Worm (Caenorhabditis elegans): ENCODE results near the gene npr-9.
A peak's percentile ranks its signal among the peaks of the same experiment; 100 is the strongest.

Gene npr-9

ce11 chrX:11317939-11318338, 11.6 kb upstream of the npr-9 start, which contains the start of gene hizr-1:
hizr-1 (plus strand) TSS chrX:11318278.
- TF ChIP-seq fos-1 (tag; optimal IDR thresholded peaks at IDR 0.05) (peak; percentile 43), unc-62 (GFP tag; optimal IDR thresholded peaks at IDR 0.05) (no peak)

DNA sequence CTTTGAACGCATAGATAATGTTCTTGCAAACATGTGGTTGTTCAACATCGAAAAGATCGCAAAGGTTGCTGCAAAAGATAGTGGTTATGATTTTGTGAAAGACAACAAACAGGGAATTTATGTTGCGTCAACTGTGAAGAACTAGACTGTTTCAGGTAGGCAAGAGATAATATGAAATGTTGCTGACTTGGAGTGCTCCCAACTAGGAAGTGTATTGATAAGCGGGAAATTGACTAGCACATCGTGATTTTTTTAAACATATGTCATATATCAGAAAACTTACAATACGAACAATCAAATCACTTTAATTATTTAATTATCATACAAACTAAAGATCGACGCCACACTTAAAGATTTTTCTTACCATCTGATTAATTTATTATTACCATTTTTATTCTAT, 6.3 kb upstream of the npr-9 start:
- TF ChIP-seq mbf-1 (tag; optimal IDR thresholded peaks at IDR 0.05): no peak
- TF ChIP-seq ztf-1 (GFP tag; conservative IDR thresholded peaks at IDR 0.05): no peak
- TF ChIP-seq fos-1 (tag; optimal IDR thresholded peaks at IDR 0.05): peak; percentile 17

DNA sequence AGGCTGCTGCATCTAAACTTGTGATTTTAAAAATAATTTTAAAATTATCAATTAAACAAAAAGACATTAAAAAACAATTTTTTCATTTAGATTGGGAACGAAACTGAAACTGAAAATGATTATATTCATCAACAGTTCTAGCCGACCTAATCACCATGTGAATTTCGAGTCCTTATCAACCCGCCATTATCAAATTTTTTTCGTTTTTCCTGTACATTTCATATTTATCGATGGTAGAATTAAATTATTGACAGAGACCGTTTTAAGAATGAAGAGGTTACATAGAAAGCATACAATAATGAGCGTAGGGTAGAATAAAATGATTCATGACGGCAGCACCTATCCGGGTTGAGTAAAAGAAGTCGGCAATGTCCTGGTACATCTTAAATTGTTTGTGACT, 5.3 kb upstream of the npr-9 start, which contains the start of gene asm-2:
asm-2 (minus strand) TSS at position 12 of the 400 bp plus-strand sequence.
- TF ChIP-seq lin-13 (GFP tag; optimal IDR thresholded peaks at IDR 0.05) (no peak), fos-1 (tag; optimal IDR thresholded peaks at IDR 0.05) (peak; percentile 81), sma-9 (GFP tag; optimal IDR thresholded peaks at IDR 0.05) (peak; percentile 38), sma-9 (tag; optimal IDR thresholded peaks at IDR 0.05) (no peak), nhr-6 (tag; optimal IDR thresholded peaks at IDR 0.05) (no peak), nhr-129 (tag; optimal IDR thresholded peaks at IDR 0.05) (no peak), nhr-21 (tag; optimal IDR thresholded peaks at IDR 0.05) (no peak), zag-1 (tag; optimal IDR thresholded peaks at IDR 0.05) (no peak), nhr-23 (tag; optimal IDR thresholded peaks at IDR 0.05) (no peak)

DNA sequence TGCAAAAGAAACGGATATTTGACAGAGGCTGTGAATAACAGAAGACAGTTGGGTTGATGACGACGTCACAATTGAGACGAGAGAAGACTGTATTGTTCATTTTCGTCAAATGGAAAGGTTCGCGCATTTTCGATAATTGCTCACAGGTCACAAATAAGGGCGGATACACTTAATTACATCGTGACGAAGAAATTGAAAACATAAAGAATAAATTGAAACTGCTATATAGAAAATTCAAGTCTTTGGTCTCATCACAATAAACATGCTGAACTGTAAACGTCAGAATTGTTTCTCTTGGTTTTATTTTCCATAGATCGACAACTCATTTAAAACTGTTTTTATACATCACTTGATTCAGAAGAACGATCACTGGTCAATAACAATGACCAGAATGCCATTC, 2.7 kb upstream of the npr-9 start, which contains the start of gene ZK455.5:
ZK455.5 (minus strand) TSS at position 101 of the 400 bp plus-strand sequence.
- TF ChIP-seq nhr-6 (tag; optimal IDR thresholded peaks at IDR 0.05) (no peak), elt-3 (tag; optimal IDR thresholded peaks at IDR 0.05) (no peak), unc-39 (tag; optimal IDR thresholded peaks at IDR 0.05) (no peak), alr-1 (tag; optimal IDR thresholded peaks at IDR 0.05) (no peak), mab-5 (tag; optimal IDR thresholded peaks at IDR 0.05) (no peak), nhr-23 (tag; optimal IDR thresholded peaks at IDR 0.05) (no peak), elt-1 (tag; optimal IDR thresholded peaks at IDR 0.05) (no peak), lsy-2 (tag; optimal IDR thresholded peaks at IDR 0.05) (no peak), sma-3 (GFP tag; optimal IDR thresholded peaks at IDR 0.05) (no peak), ceh-82 (tag; optimal IDR thresholded peaks at IDR 0.05) (no peak), unc-55 (GFP tag; optimal IDR thresholded peaks at IDR 0.05) (no peak), nhr-12 (tag; optimal IDR thresholded peaks at IDR 0.05) (no peak)

DNA sequence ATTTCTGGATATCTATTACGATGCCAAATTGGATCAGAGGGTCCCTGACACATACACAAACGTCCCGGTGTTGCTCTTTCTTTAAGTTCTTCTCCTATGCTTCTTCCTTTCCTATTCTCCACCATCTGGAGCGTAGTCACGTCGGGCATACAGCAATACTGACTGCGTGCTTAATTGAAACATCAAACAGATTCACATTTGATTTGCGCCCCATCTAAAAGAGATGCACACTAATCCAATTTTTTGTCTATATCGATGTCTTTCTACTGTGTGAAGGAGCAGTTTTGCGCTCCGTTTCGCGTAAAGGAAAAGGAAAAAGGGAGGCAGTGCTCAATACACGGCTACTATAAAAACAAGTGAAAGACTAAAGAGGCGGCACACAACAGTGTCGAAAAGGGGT, 814 bp upstream of the npr-9 start:
- TF ChIP-seq unc-39 (tag; optimal IDR thresholded peaks at IDR 0.05) (no peak), elt-1 (tag; optimal IDR thresholded peaks at IDR 0.05) (no peak), elt-3 (tag; optimal IDR thresholded peaks at IDR 0.05) (no peak), ceh-82 (tag; optimal IDR thresholded peaks at IDR 0.05) (no peak), gmeb-1 (tag; optimal IDR thresholded peaks at IDR 0.05) (no peak), nhr-11 (tag; optimal IDR thresholded peaks at IDR 0.05) (no peak), F13H6.1 (tag; optimal IDR thresholded peaks at IDR 0.05) (no peak), sem-4 (tag; optimal IDR thresholded peaks at IDR 0.05) (no peak), nhr-25 (tag; optimal IDR thresholded peaks at IDR 0.05) (no peak), egl-27 (tag; optimal IDR thresholded peaks at IDR 0.05) (no peak), lin-11 (tag; optimal IDR thresholded peaks at IDR 0.05) (no peak), nhr-6 (tag; optimal IDR thresholded peaks at IDR 0.05) (no peak), ama-1 (optimal IDR thresholded peaks at IDR 0.05) (no peak)

DNA sequence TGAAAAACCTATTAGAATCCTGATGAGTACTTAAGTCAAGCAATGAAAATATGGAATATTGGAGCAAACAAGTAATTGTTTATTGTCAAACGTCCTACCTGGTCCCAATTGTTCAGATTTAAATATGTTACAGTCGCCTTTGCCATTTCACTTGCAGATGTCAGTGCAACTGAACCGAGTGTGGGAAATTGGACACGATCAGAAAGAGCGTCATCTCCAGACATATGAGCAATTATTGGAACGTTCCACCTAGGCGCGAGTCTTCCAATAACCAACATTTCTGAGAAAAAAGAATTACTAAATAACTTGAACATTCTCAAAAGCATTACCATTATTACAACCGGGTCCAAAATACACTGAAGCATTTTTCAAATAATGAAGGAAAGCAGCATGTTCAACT, 7.6 kb downstream of the npr-9 start:
- no peak for TF ChIP-seq ceh-16 (tag; optimal IDR thresholded peaks at IDR 0.05)
- no peak for TF ChIP-seq snpc-4 (tag; optimal IDR thresholded peaks at IDR 0.05)
- TF ChIP-seq peb-1 (tag; optimal IDR thresholded peaks at IDR 0.05): no peak
- no peak for TF ChIP-seq lsy-2 (tag; optimal IDR thresholded peaks at IDR 0.05)
- no peak for TF ChIP-seq ztf-1 (GFP tag; conservative IDR thresholded peaks at IDR 0.05)
- no peak for TF ChIP-seq dmd-4 (tag; optimal IDR thresholded peaks at IDR 0.05)
- TF ChIP-seq ceh-82 (tag; optimal IDR thresholded peaks at IDR 0.05): no peak
- no peak for TF ChIP-seq aly-2 (tag; optimal IDR thresholded peaks at IDR 0.05)
- TF ChIP-seq nhr-6 (tag; optimal IDR thresholded peaks at IDR 0.05): no peak
- TF ChIP-seq unc-39 (tag; optimal IDR thresholded peaks at IDR 0.05): no peak
- TF ChIP-seq nhr-237 (tag; optimal IDR thresholded peaks at IDR 0.05): no peak
- TF ChIP-seq ztf-4 (tag; optimal IDR thresholded peaks at IDR 0.05): no peak
- no peak for TF ChIP-seq elt-1 (tag; optimal IDR thresholded peaks at IDR 0.05)
- no peak for TF ChIP-seq alr-1 (tag; optimal IDR thresholded peaks at IDR 0.05)
- TF ChIP-seq crh-2 (tag; optimal IDR thresholded peaks at IDR 0.05): no peak
- no peak for TF ChIP-seq elt-3 (tag; optimal IDR thresholded peaks at IDR 0.05)
- no peak for TF ChIP-seq ama-1 (optimal IDR thresholded peaks at IDR 0.05)
- TF ChIP-seq F13H6.1 (tag; optimal IDR thresholded peaks at IDR 0.05): no peak
- TF ChIP-seq nhr-11 (tag; optimal IDR thresholded peaks at IDR 0.05): no peak
- no peak for TF ChIP-seq sma-3 (GFP tag; optimal IDR thresholded peaks at IDR 0.05)

Measured in whole organism, L2 larva.